Worm (Caenorhabditis elegans) whole organism, L3 larva: ENCODE measurements around the gene Y51A2B.8.

ENCODE experiments used
- mdl-1 ChIP-seq: fragments of 150-350 bp; optimal IDR thresholded peaks from 2 replicates; lab custom pipeline; 2014; ENCODE audit warnings: missing biosample characterization, missing genetic modification characterization
- nhr-28 ChIP-seq: fragments of 150-350 bp; optimal IDR thresholded peaks from 2 replicates; lab custom pipeline; 2014; ENCODE audit warnings: missing biosample characterization, missing genetic modification characterization
- pqm-1 ChIP-seq: fragments of 150-350 bp; optimal IDR thresholded peaks from 2 replicates; lab custom pipeline; 2017; ENCODE audit warnings: missing biosample characterization, missing genetic modification characterization, inconsistent platforms
- unc-62 ChIP-seq: fragments of 150-350 bp; sonication (generic microtip); optimal IDR thresholded peaks from 4 replicates; lab custom pipeline; 2014; ENCODE audit warnings: missing biosample characterization, missing genetic modification reagents, missing genetic modification characterization

DNA sequence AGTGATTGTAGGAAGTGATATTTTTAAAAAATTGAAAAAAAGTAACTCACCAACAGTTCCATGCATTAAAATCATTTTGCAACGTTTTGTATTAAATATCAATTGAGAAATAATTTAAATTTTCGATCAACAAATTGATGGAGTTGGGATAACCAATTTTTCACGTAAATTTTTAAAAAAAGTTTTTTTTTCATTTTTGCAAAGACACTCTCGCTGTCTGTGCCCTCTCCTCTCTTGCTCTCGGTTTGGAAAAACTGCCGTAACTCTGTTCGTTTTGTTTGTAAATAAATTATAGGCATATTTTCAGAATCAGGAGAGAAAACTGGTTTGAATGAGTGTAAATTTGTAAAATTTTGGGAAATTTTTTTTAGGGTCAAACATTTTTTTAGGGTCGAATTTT, 18.9 kb downstream of the Y51A2B.8 start, which contains the start of gene Y51A2B.16:
- TF ChIP-seq nhr-28 (tag; lab: Kevin White, UChicago) (no peak), pqm-1 (tag; lab: Kevin White, UChicago) (no peak), mdl-1 (no peak), unc-62 (GFP tag; lab: Kevin White, UChicago) (no peak)
